Worm (Caenorhabditis elegans) whole organism, L1 larva: ENCODE results near the gene F44B9.5.

Experiments used
- aly-2 ChIP-seq: fragments of 150-350 bp; optimal IDR thresholded peaks from 2 replicates; lab custom pipeline; 2014; ENCODE audit warnings: missing biosample characterization, missing genetic modification characterization
- egl-27 ChIP-seq, 2 experiments: fragments of 150-350 bp in 1 of 2; sonication (generic microtip); optimal IDR thresholded peaks; 3 replicates each; lab custom pipeline; 2017 to 2018; ENCODE audit warnings: missing biosample characterization in 2 of 2, missing genetic modification characterization in 2 of 2, missing genetic modification reagents in 2 of 2
- elt-3 ChIP-seq, 6 experiments: fragments of 150-350 bp in 1 of 6; sonication (generic microtip); optimal IDR thresholded peaks; 2 replicates each; lab custom pipeline; 2017 to 2018; ENCODE audit warnings: missing biosample characterization in 6 of 6, missing genetic modification characterization in 6 of 6, inconsistent platforms in 1 of 6
- hpl-2 ChIP-seq: fragments of 150-350 bp; optimal IDR thresholded peaks from 2 replicates; lab custom pipeline; 2014; ENCODE audit warnings: missing biosample characterization, missing genetic modification reagents, missing genetic modification characterization
- lin-13 ChIP-seq: fragments of 150-350 bp; optimal IDR thresholded peaks from 2 replicates; lab custom pipeline; 2014; ENCODE audit warnings: missing biosample characterization, missing genetic modification reagents, missing genetic modification characterization
- lsy-2 ChIP-seq, 2 experiments: fragments of 150-350 bp; optimal IDR thresholded peaks; 2 replicates each; lab custom pipeline; 2014; ENCODE audit warnings: missing biosample characterization in 2 of 2, missing genetic modification characterization in 2 of 2
- nhr-28 ChIP-seq: fragments of 150-350 bp; optimal IDR thresholded peaks from 2 replicates; lab custom pipeline; 2014; ENCODE audit warnings: missing biosample characterization, missing genetic modification characterization
- skn-1 ChIP-seq: fragments of 150-350 bp; optimal IDR thresholded peaks from 2 replicates; lab custom pipeline; 2014; ENCODE audit warnings: missing biosample characterization, missing genetic modification characterization
- snpc-4 ChIP-seq: fragments of 150-350 bp; optimal IDR thresholded peaks from 2 replicates; lab custom pipeline; 2014; ENCODE audit warnings: missing biosample characterization, missing genetic modification characterization

ce11 chrIII:8036050-8036449 lies 19.7 kb upstream of the F44B9.5 start:
- TF ChIP-seq skn-1, result no peak
- no peak for TF ChIP-seq snpc-4 (tag; lab: Kevin White, UChicago)
- no peak for TF ChIP-seq aly-2 (tag; lab: Kevin White, UChicago)
- TF ChIP-seq elt-3 (tag; optimal IDR thresholded peaks at IDR 0.05; lab: Kevin White, UChicago), result peak in 3 of 6 experiments; percentile 28 to 88 (median 64)
- no peak for TF ChIP-seq nhr-28 (tag; lab: Kevin White, UChicago)
- TF ChIP-seq egl-27 (tag; optimal IDR thresholded peaks at IDR 0.05; lab: Kevin White, UChicago), result no peak
- TF ChIP-seq lin-13 (GFP tag; lab: Kevin White, UChicago), result no peak
- no peak for TF ChIP-seq hpl-2
- TF ChIP-seq lsy-2 (tag; optimal IDR thresholded peaks at IDR 0.05; lab: Kevin White, UChicago), result peak in 1 of 2 experiments; percentile 16
